Worm (Caenorhabditis elegans): ENCODE measurements around the gene dhrr-1.

DNA sequence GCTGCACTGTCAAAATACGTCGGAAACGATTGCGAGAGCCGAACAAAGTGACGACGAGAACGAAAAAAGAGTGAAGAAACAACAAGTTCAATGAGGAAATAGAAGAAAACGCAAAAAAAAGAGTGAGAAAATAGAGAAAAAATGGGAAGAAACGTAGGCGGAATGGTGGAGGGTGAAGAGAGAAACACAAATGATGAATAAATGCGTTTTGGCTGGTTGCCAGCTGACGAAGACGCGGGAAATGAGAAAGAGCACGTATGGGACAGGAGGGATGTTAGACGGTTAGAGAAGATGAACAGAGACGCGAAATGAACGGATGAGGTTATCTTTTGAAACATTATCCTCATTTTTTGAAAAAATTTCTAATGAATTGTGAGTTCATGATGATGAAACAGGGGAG lies 40.5 kb downstream of the dhrr-1 start:
- TF ChIP-seq ama-1 (optimal IDR thresholded peaks at IDR 0.05): no peak
- TF ChIP-seq hnd-1 (tag; optimal IDR thresholded peaks at IDR 0.05): no peak

Data from whole organism, early embryonic.